Worm (Caenorhabditis elegans) whole organism, L4/young adult: ENCODE measurements around the gene fce-2.

Source experiments
- W03F9.2 ChIP-seq: fragments of 150-350 bp; optimal IDR thresholded peaks from 2 replicates; lab custom pipeline; 2014; ENCODE audit warnings: missing biosample characterization, missing genetic modification characterization
- dao-5 ChIP-seq: sonication (generic microtip); optimal IDR thresholded peaks from 2 replicates; lab custom pipeline; 2016; ENCODE audit warnings: missing genotype, missing genetic modification characterization, moderate library complexity, missing compliant biosample characterization
- him-1 ChIP-seq: sonication (generic microtip); optimal IDR thresholded peaks from 2 replicates; lab custom pipeline; 2016; ENCODE audit warnings: missing genotype, missing genetic modification reagents, missing genetic modification characterization, missing compliant biosample characterization

- no peak for TF ChIP-seq dao-5
- no peak for TF ChIP-seq him-1 (tag; lab: Kevin White, UChicago)
- no peak for TF ChIP-seq W03F9.2 (tag; lab: Kevin White, UChicago)
Observed at ce11 chrV:20453084-20453483, 28.0 kb downstream of the fce-2 start, which contains the start of gene F48F5.6.
